Worm (Caenorhabditis elegans) whole organism, early embryonic: ENCODE measurements around the gene btb-11.
"Not testable (repeated sequence)": the region's sequence is repeated elsewhere in the genome, so short reads cannot be mapped to it uniquely, and the experiment has no call there.

Experiments used
- B0310.2 ChIP-seq: sonication (generic microtip); optimal IDR thresholded peaks from 2 replicates; lab custom pipeline; 2016; ENCODE audit warnings: mild to moderate bottlenecking, missing genetic modification characterization, missing compliant biosample characterization
- F13C5.2 ChIP-seq: sonication (generic microtip); optimal IDR thresholded peaks from 2 replicates; lab custom pipeline; 2017; ENCODE audit warnings: mild to moderate bottlenecking, missing genetic modification characterization, inconsistent platforms, missing compliant biosample characterization
- aly-1 ChIP-seq: sonication (generic microtip); optimal IDR thresholded peaks from 2 replicates; lab custom pipeline; 2016; ENCODE audit warnings: missing genetic modification characterization, missing compliant biosample characterization
- ama-1 ChIP-seq: fragments of 150-350 bp; optimal IDR thresholded peaks from 2 replicates; lab custom pipeline; 2014
- ceh-13 ChIP-seq: fragments of 200-800 bp; sonication (Bioruptor generic); optimal IDR thresholded peaks from 2 replicates; lab custom pipeline; 2018; ENCODE audit warnings: mild to moderate bottlenecking, missing genetic modification characterization, missing compliant biosample characterization
- ceh-36 ChIP-seq: sonication (generic microtip); optimal IDR thresholded peaks from 2 replicates; lab custom pipeline; 2016; ENCODE audit warnings: missing genetic modification characterization, inconsistent platforms, missing compliant biosample characterization
- ets-7 ChIP-seq: sonication (generic microtip); optimal IDR thresholded peaks from 2 replicates; lab custom pipeline; 2016; ENCODE audit warnings: missing genotype, missing genetic modification characterization, missing compliant biosample characterization
- flt-1 ChIP-seq: fragments of 200-800 bp; sonication (Bioruptor generic); IDR thresholded peaks from 2 replicates; pipeline ENCODE4 v1.3.6; 2022; ENCODE audit warnings: missing genetic modification characterization, missing compliant biosample characterization
- hmbx-1 ChIP-seq: sonication (generic microtip); optimal IDR thresholded peaks from 2 replicates; lab custom pipeline; 2016; ENCODE audit warnings: mild to moderate bottlenecking, missing genetic modification characterization, missing compliant biosample characterization
- hmg-4 ChIP-seq: fragments of 200-800 bp; sonication (Bioruptor generic); optimal IDR thresholded peaks from 2 replicates; lab custom pipeline; 2018; ENCODE audit warnings: mild to moderate bottlenecking, missing genetic modification characterization, missing compliant biosample characterization
- hnd-1 ChIP-seq: sonication (generic microtip); optimal IDR thresholded peaks from 2 replicates; lab custom pipeline; 2016; ENCODE audit warnings: missing genetic modification characterization, missing compliant biosample characterization
- pes-1 ChIP-seq: fragments of 200-800 bp; sonication (Bioruptor generic); IDR thresholded peaks from 2 replicates; pipeline ENCODE4 v1.3.6; 2022; ENCODE audit warnings: missing genetic modification reagents, missing genetic modification characterization, missing compliant biosample characterization
- scrt-1 ChIP-seq: fragments of 200-800 bp; sonication (Bioruptor generic); IDR thresholded peaks from 2 replicates; pipeline ENCODE4 v1.3.6; 2022; ENCODE audit warnings: missing genetic modification characterization, missing compliant biosample characterization
- sea-1 ChIP-seq: fragments of 200-800 bp; sonication (Bioruptor generic); conservative IDR thresholded peaks from 2 replicates; pipeline ENCODE4 v1.3.6; 2022; ENCODE audit warnings: missing genetic modification characterization, missing compliant biosample characterization
- tbx-11 ChIP-seq: fragments of 200-800 bp; sonication (Bioruptor generic); IDR thresholded peaks from 2 replicates; pipeline ENCODE4 v1.3.6; 2022; ENCODE audit warnings: missing genetic modification characterization, missing compliant biosample characterization
- tbx-37 ChIP-seq: fragments of 200-800 bp; sonication (Bioruptor generic); conservative IDR thresholded peaks from 2 replicates; pipeline ENCODE4 v1.3.6; 2022; ENCODE audit warnings: missing genetic modification reagents, missing genetic modification characterization, missing compliant biosample characterization
- tra-4 ChIP-seq: sonication (generic microtip); optimal IDR thresholded peaks from 2 replicates; lab custom pipeline; 2017; ENCODE audit warnings: missing genetic modification characterization, missing compliant biosample characterization

Gene btb-11

ce11 chrII:1006375-1006774 is 18.2 kb downstream of the btb-11 start, which contains the start of gene F45D11.14:
Gene F45D11.14 (minus strand): TSS chrII:1006475.
- TF ChIP-seq sea-1; tbx-11 (GFP tag; lab: Robert Waterston, UW); aly-1 (tag; lab: Kevin White, UChicago): not testable (repeated sequence)

ce11 chrII:1001351-1001750 is 23.2 kb downstream of the btb-11 start, which contains the start of the genes fbxb-30 and F45D11.5:
Gene fbxb-30 (minus strand): TSS chrII:1001451.
Gene F45D11.5 (plus strand): TSS chrII:1001702.
- TF ChIP-seq tra-4 (no peak), scrt-1 (no peak), aly-1 (tag; lab: Kevin White, UChicago) (no peak)

ce11 chrII:999493-999892 is 25.1 kb downstream of the btb-11 start, which contains the start of gene fbxb-29:
Gene fbxb-29 (minus strand): TSS chrII:999593.
- no peak for TF ChIP-seq flt-1 (GFP tag; lab: Robert Waterston, UW)

ce11 chrII:996112-996511 is 28.5 kb downstream of the btb-11 start, which contains the start of gene F45D11.11:
Gene F45D11.11 (minus strand): TSS chrII:996212.
- TF ChIP-seq B0310.2 (tag; lab: Kevin White, UChicago); flt-1 (GFP tag; lab: Robert Waterston, UW); hmg-4: not testable (repeated sequence)

ce11 chrII:994231-994630 is 30.4 kb downstream of the btb-11 start, which contains the start of gene F45D11.7:
Gene F45D11.7 (plus strand): TSS chrII:994531.
- TF ChIP-seq pes-1 (GFP tag; lab: Robert Waterston, UW); hnd-1 (tag; lab: Kevin White, UChicago); flt-1 (GFP tag; lab: Robert Waterston, UW): not testable (repeated sequence)

ce11 chrII:991300-991699 is 33.3 kb downstream of the btb-11 start, which contains the start of gene fbxc-42:
Gene fbxc-42 (plus strand): TSS chrII:991600.
- TF ChIP-seq F13C5.2 (no peak), pes-1 (GFP tag; lab: Robert Waterston, UW) (no peak), flt-1 (GFP tag; lab: Robert Waterston, UW) (no peak), B0310.2 (tag; lab: Kevin White, UChicago) (no peak), tbx-37 (GFP tag; lab: Robert Waterston, UW) (no peak), sea-1 (no peak), aly-1 (tag; lab: Kevin White, UChicago) (no peak), ceh-36 (no peak), scrt-1 (no peak), hmg-4 (no peak), ets-7 (tag; lab: Kevin White, UChicago) (no peak), hnd-1 (tag; lab: Kevin White, UChicago) (no peak), hmbx-1 (tag; lab: Kevin White, UChicago) (no peak), ama-1 (lab: Kevin White, UChicago) (no peak), ceh-13 (GFP tag; lab: Kevin White, UChicago) (no peak), tra-4 (no peak), tbx-11 (GFP tag; lab: Robert Waterston, UW) (no peak)

ce11 chrII:988437-988836 is 36.1 kb downstream of the btb-11 start, which contains the start of gene fbxc-39:
Gene fbxc-39 (plus strand): TSS chrII:988737.
- no peak for TF ChIP-seq tbx-11 (GFP tag; lab: Robert Waterston, UW)
- TF ChIP-seq hmg-4: no peak
- no peak for TF ChIP-seq scrt-1
- TF ChIP-seq hnd-1 (tag; lab: Kevin White, UChicago): no peak
- TF ChIP-seq pes-1 (GFP tag; lab: Robert Waterston, UW): no peak
- no peak for TF ChIP-seq tbx-37 (GFP tag; lab: Robert Waterston, UW)
- no peak for TF ChIP-seq B0310.2 (tag; lab: Kevin White, UChicago)
- TF ChIP-seq ceh-36: no peak
- no peak for TF ChIP-seq aly-1 (tag; lab: Kevin White, UChicago)
- no peak for TF ChIP-seq ama-1 (lab: Kevin White, UChicago)
- TF ChIP-seq sea-1: no peak
- TF ChIP-seq ets-7 (tag; lab: Kevin White, UChicago): no peak
- no peak for TF ChIP-seq F13C5.2
- TF ChIP-seq ceh-13 (GFP tag; lab: Kevin White, UChicago): no peak
- TF ChIP-seq flt-1 (GFP tag; lab: Robert Waterston, UW): no peak
- TF ChIP-seq hmbx-1 (tag; lab: Kevin White, UChicago): no peak

ce11 chrII:985703-986102 is 38.9 kb downstream of the btb-11 start, which contains the start of gene fbxc-40:
Gene fbxc-40 (plus strand): TSS chrII:986003.
- not testable (repeated sequence) for TF ChIP-seq hmg-4; ceh-13 (GFP tag; lab: Kevin White, UChicago); sea-1

ce11 chrII:982842-983241 is 41.7 kb downstream of the btb-11 start, which contains the start of gene srh-274:
Gene srh-274 (plus strand): TSS chrII:983142.
- TF ChIP-seq B0310.2 (tag; lab: Kevin White, UChicago) (no peak), scrt-1 (no peak), aly-1 (tag; lab: Kevin White, UChicago) (no peak), ets-7 (tag; lab: Kevin White, UChicago) (no peak), hmg-4 (no peak), tbx-37 (GFP tag; lab: Robert Waterston, UW) (no peak), sea-1 (no peak), hmbx-1 (tag; lab: Kevin White, UChicago) (no peak), tbx-11 (GFP tag; lab: Robert Waterston, UW) (no peak), pes-1 (GFP tag; lab: Robert Waterston, UW) (no peak), flt-1 (GFP tag; lab: Robert Waterston, UW) (no peak), F13C5.2 (no peak), hnd-1 (tag; lab: Kevin White, UChicago) (no peak)
